Worm (Caenorhabditis elegans) whole organism, late embryonic: Measurements from ENCODE around the gene Y43F8B.29.

Source experiments
- Y22D7AL.16 ChIP-seq: sonication (generic microtip); optimal IDR thresholded peaks from 2 replicates; lab custom pipeline; 2016; ENCODE audit warnings: missing genetic modification characterization, missing compliant biosample characterization
- ama-1 ChIP-seq: fragments of 150-350 bp; optimal IDR thresholded peaks from 2 replicates; lab custom pipeline; 2014
- ceh-22 ChIP-seq: sonication (generic microtip); optimal IDR thresholded peaks from 2 replicates; lab custom pipeline; 2017; ENCODE audit warnings: missing biosample characterization, missing genetic modification characterization
- ceh-31 ChIP-seq: sonication (generic microtip); optimal IDR thresholded peaks from 2 replicates; lab custom pipeline; 2016; ENCODE audit warnings: missing genetic modification characterization, missing compliant biosample characterization
- ceh-9 ChIP-seq: sonication (generic microtip); optimal IDR thresholded peaks from 2 replicates; lab custom pipeline; 2016; ENCODE audit warnings: mild to moderate bottlenecking, missing genetic modification characterization, inconsistent platforms, missing compliant biosample characterization
- fkh-6 ChIP-seq: sonication (generic microtip); optimal IDR thresholded peaks from 2 replicates; lab custom pipeline; 2016; ENCODE audit warnings: missing genetic modification characterization, missing compliant biosample characterization
- hlh-13 ChIP-seq: fragments of 200-800 bp; sonication (Bioruptor generic); optimal IDR thresholded peaks from 2 replicates; lab custom pipeline; 2018; ENCODE audit warnings: mild to moderate bottlenecking, missing genetic modification characterization, missing compliant biosample characterization
- nhr-11 ChIP-seq: fragments of 150-350 bp; optimal IDR thresholded peaks from 2 replicates; lab custom pipeline; 2014; ENCODE audit warnings: missing biosample characterization, missing genetic modification characterization
- npax-4 ChIP-seq: sonication (generic microtip); optimal IDR thresholded peaks from 2 replicates; lab custom pipeline; 2016; ENCODE audit warnings: missing genetic modification characterization, missing compliant biosample characterization
- pqm-1 ChIP-seq: sonication (generic microtip); optimal IDR thresholded peaks from 2 replicates; lab custom pipeline; 2016; ENCODE audit warnings: missing genetic modification characterization, missing compliant biosample characterization
- rnt-1 ChIP-seq: sonication (generic microtip); optimal IDR thresholded peaks from 2 replicates; lab custom pipeline; 2016; ENCODE audit warnings: missing genetic modification characterization, missing compliant biosample characterization
- sox-4 ChIP-seq: sonication (generic microtip); optimal IDR thresholded peaks from 2 replicates; lab custom pipeline; 2017; ENCODE audit warnings: mild to moderate bottlenecking, missing genetic modification characterization, inconsistent platforms, missing compliant biosample characterization
- unc-42 ChIP-seq: sonication (generic microtip); optimal IDR thresholded peaks from 2 replicates; lab custom pipeline; 2016; ENCODE audit warnings: missing genotype, missing genetic modification characterization, missing compliant biosample characterization

DNA sequence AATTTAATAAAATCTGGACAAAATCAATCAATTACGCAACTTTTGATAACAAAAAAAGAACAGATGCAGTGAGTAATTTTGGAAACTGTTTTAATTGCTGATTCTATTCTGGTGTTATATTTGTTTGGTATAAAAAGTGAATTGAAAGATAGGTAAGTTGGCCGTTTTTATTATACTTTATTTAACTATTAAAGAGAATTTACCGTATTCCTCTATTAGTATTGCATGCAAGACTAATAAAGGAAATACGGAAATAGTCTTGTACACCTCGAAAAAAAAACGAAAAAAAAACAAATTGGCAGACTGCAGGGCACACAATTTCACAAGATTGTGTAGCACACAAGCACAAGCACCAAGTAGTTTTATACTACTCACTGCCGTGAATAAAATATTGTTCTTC is 28.8 kb upstream of the Y43F8B.29 start, which contains the start of gene Y43F8B.25:
- TF ChIP-seq nhr-11 (no peak), hlh-13 (no peak), rnt-1 (tag; lab: Kevin White, UChicago) (no peak), unc-42 (tag; lab: Kevin White, UChicago) (no peak), ama-1 (lab: Kevin White, UChicago) (no peak), ceh-9 (tag; lab: Kevin White, UChicago) (no peak), ceh-31 (tag; lab: Kevin White, UChicago) (no peak), pqm-1 (tag; lab: Kevin White, UChicago) (no peak), Y22D7AL.16 (tag; lab: Kevin White, UChicago) (no peak), fkh-6 (tag; lab: Kevin White, UChicago) (no peak), npax-4 (tag; lab: Kevin White, UChicago) (no peak), ceh-22 (tag; lab: Kevin White, UChicago) (no peak), sox-4 (tag; lab: Kevin White, UChicago) (no peak)
